Fruit fly (Drosophila melanogaster): ENCODE results near the gene CG14325.

Gene CG14325

dm6 chr3R:17622062-17622766 lies 4.7 kb upstream of the CG14325 start, which contains the start of gene CG14323 (continued):
- peak; percentile 53 for TF ChIP-seq bbx (GFP tag; IDR thresholded peaks at IDR 0.05; ENCODE audit: partially characterized antibody)
- TF ChIP-seq Bgb (GFP tag; IDR thresholded peaks at IDR 0.05; ENCODE audit: partially characterized antibody), result peak; percentile 40
- TF ChIP-seq CG31388 (GFP tag; optimal IDR thresholded peaks at IDR 0.05), result no peak

- no peak for TF ChIP-seq nom (GFP tag; optimal IDR thresholded peaks at IDR 0.05)
- no peak for TF ChIP-seq dan (GFP tag; IDR thresholded peaks at IDR 0.05)
- no peak for TF ChIP-seq Drgx (GFP tag; IDR thresholded peaks at IDR 0.05)
- TF ChIP-seq CG11696 (GFP tag; IDR thresholded peaks at IDR 0.05), result no peak
- TF ChIP-seq CG11093 (GFP tag; IDR thresholded peaks at IDR 0.05), result no peak
- TF ChIP-seq CG10654 (GFP tag; optimal IDR thresholded peaks at IDR 0.05), result no peak
- TF ChIP-seq vnd (GFP tag; IDR thresholded peaks at IDR 0.05; ENCODE audit: partially characterized antibody), result peak; percentile 69
- no peak for TF ChIP-seq Xrp1 (GFP tag; IDR thresholded peaks at IDR 0.05)
- no peak for TF ChIP-seq CG2199 (GFP tag; IDR thresholded peaks at IDR 0.05)
- TF ChIP-seq ara (GFP tag; IDR thresholded peaks at IDR 0.05), result no peak
- TF ChIP-seq CG12155 (GFP tag; optimal IDR thresholded peaks at IDR 0.05), result no peak
- no peak for TF ChIP-seq CG10274 (GFP tag; optimal IDR thresholded peaks at IDR 0.05)
- TF ChIP-seq CG9609 (GFP tag; optimal IDR thresholded peaks at IDR 0.05), result no peak
- no peak for TF ChIP-seq gfzf (GFP tag; optimal IDR thresholded peaks at IDR 0.05)
- TF ChIP-seq sisA (GFP tag; IDR thresholded peaks at IDR 0.05), result no peak
- no peak for TF ChIP-seq Ets97D (GFP tag; optimal IDR thresholded peaks at IDR 0.05)
- no peak for TF ChIP-seq CG7556 (GFP tag; optimal IDR thresholded peaks at IDR 0.05)
- TF ChIP-seq fu2 (GFP tag; optimal IDR thresholded peaks at IDR 0.05), result no peak
- TF ChIP-seq Side (GFP tag; optimal IDR thresholded peaks at IDR 0.05), result no peak
- TF ChIP-seq ATbp (GFP tag; optimal IDR thresholded peaks at IDR 0.05), result no peak
- TF ChIP-seq Neu2 (GFP tag; optimal IDR thresholded peaks at IDR 0.05; ENCODE audit: borderline replicate concordance), result no peak
- no peak for TF ChIP-seq CG3407 (GFP tag; optimal IDR thresholded peaks at IDR 0.05)
- no peak for TF ChIP-seq Hmx (GFP tag; optimal IDR thresholded peaks at IDR 0.05)
- TF ChIP-seq HLH54F (GFP tag; optimal IDR thresholded peaks at IDR 0.05), result no peak
- no peak for TF ChIP-seq Mad (GFP tag; optimal IDR thresholded peaks at IDR 0.05)
- no peak for TF ChIP-seq Dp (GFP tag; optimal IDR thresholded peaks at IDR 0.05)
- TF ChIP-seq caup (GFP tag; optimal IDR thresholded peaks at IDR 0.05; ENCODE audit: severe bottlenecking), result no peak
- TF ChIP-seq NFAT (GFP tag; IDR thresholded peaks at IDR 0.05), result no peak
- TF ChIP-seq bigmax (GFP tag; optimal IDR thresholded peaks at IDR 0.05), result no peak
- TF ChIP-seq sima (GFP tag; optimal IDR thresholded peaks at IDR 0.05), result no peak
- no peak for TF ChIP-seq dmrt11E (tag; optimal IDR thresholded peaks at IDR 0.05)
- no peak for TF ChIP-seq Rfx (GFP tag; IDR thresholded peaks at IDR 0.05)
- TF ChIP-seq CG34224 (GFP tag; IDR thresholded peaks at IDR 0.05; ENCODE audit: partially characterized antibody), result peak; percentile 29; the same call in 2 of the 3 replicates
- TF ChIP-seq sd (tag; optimal IDR thresholded peaks at IDR 0.05), result no peak
- no peak for TF ChIP-seq CG4282 (GFP tag; optimal IDR thresholded peaks at IDR 0.05)
- TF ChIP-seq Oaz (GFP tag; IDR thresholded peaks at IDR 0.05), result no peak
- no peak for TF ChIP-seq Adf1 (GFP tag; IDR thresholded peaks at IDR 0.05)
- no peak for TF ChIP-seq Dip2 (GFP tag; IDR thresholded peaks at IDR 0.05)
- no peak for TF ChIP-seq CG17612 (GFP tag; IDR thresholded peaks at IDR 0.05)
- no peak for TF ChIP-seq CG12942 (GFP tag; optimal IDR thresholded peaks at IDR 0.05)
- no peak for TF ChIP-seq slp2 (GFP tag; optimal IDR thresholded peaks at IDR 0.05)
- no peak for TF ChIP-seq CG16815 (GFP tag; optimal IDR thresholded peaks at IDR 0.05)
- TF ChIP-seq gro (GFP tag; optimal IDR thresholded peaks at IDR 0.05), result no peak
- peak; percentile 24; the same call in 1 of the 2 replicates for TF ChIP-seq hbn (GFP tag; IDR thresholded peaks at IDR 0.05; ENCODE audit: partially characterized antibody)
- peak; percentile 61; the same call in 3 of the 4 replicates for TF ChIP-seq Dll (GFP tag; IDR thresholded peaks at IDR 0.05; ENCODE audit: partially characterized antibody)
- TF ChIP-seq B-H1 (GFP tag; IDR thresholded peaks at IDR 0.05), result no peak
These were observed 2.4 kb upstream of the CG14325 start for dm6 chr3R:17624549-17624948.
